Fruit fly (Drosophila melanogaster): ENCODE data around the gene CG32148.

The CG32148 gene

dm6 chr3L:15053251-15053650 lies 30.0 kb downstream of the CG32148 start, which contains the start of gene CG43680:
Gene CG43680, minus strand, starts transcription at chr3L:15053351.
- TF ChIP-seq ap (GFP tag; IDR thresholded peaks at IDR 0.05) (no peak), sens (GFP tag) (peak; percentile 50)

dm6 chr3L:15054035-15054434 lies 30.7 kb downstream of the CG32148 start, which contains the start of gene CG18649:
Gene CG18649, minus strand, starts transcription at chr3L:15054135.
- TF ChIP-seq CG8089 (GFP tag; optimal IDR thresholded peaks at IDR 0.05) (no peak), lab (GFP tag; optimal IDR thresholded peaks at IDR 0.05) (peak; percentile 10), CG6689 (GFP tag; IDR thresholded peaks at IDR 0.05) (0 out of 2 replicates have a peak, but pooled peaks have one; percentile 6), CG6765 (GFP tag; optimal IDR thresholded peaks at IDR 0.05) (peak; percentile 3), ind (GFP tag; optimal IDR thresholded peaks at IDR 0.05) (peak; percentile 29), Rfx (GFP tag; IDR thresholded peaks at IDR 0.05) (peak; percentile 18; the same call in 1 of the 2 replicates)

- TF ChIP-seq Meics (GFP tag; optimal IDR thresholded peaks at IDR 0.05) (peak; percentile 11), bcd (GFP tag; optimal IDR thresholded peaks at IDR 0.05) (no peak)
These were observed 31.2 kb downstream of the CG32148 start, which contains the start of gene EAChm for dm6 chr3L:15054477-15054876. Gene EAChm, plus strand, starts transcription at chr3L:15054777.

dm6 chr3L:15061605-15062004 lies 38.3 kb downstream of the CG32148 start, which contains the start of gene CG13460:
Gene CG13460, minus strand, starts transcription at chr3L:15061705.
- TF ChIP-seq CG8478 (optimal IDR thresholded peaks at IDR 0.05) (no peak), CG12769 (tag; optimal IDR thresholded peaks at IDR 0.05) (no peak), CG8765 (GFP tag; IDR thresholded peaks at IDR 0.05) (no peak), CG7786 (GFP tag; optimal IDR thresholded peaks at IDR 0.05) (no peak), CG12744 (GFP tag; optimal IDR thresholded peaks at IDR 0.05) (no peak), bsh (GFP tag; optimal IDR thresholded peaks at IDR 0.05) (no peak), CG10654 (GFP tag; optimal IDR thresholded peaks at IDR 0.05) (no peak), CG18599 (GFP tag; optimal IDR thresholded peaks at IDR 0.05) (no peak), Adf1 (GFP tag; IDR thresholded peaks at IDR 0.05) (no peak), caup (GFP tag; optimal IDR thresholded peaks at IDR 0.05; ENCODE audit: severe bottlenecking) (no peak), CG14441 (GFP tag; IDR thresholded peaks at IDR 0.05) (no peak), ken (GFP tag; IDR thresholded peaks at IDR 0.05) (no peak), D (optimal IDR thresholded peaks at IDR 0.05) (no peak), D (GFP tag; optimal IDR thresholded peaks at IDR 0.05) (no peak), gem (tag; optimal IDR thresholded peaks at IDR 0.05) (no peak), CG12391 (tag; optimal IDR thresholded peaks at IDR 0.05) (no peak), ewg (GFP tag; optimal IDR thresholded peaks at IDR 0.05) (no peak), gro (GFP tag; optimal IDR thresholded peaks at IDR 0.05) (no peak)

dm6 chr3L:15064877-15065276 lies 41.6 kb downstream of the CG32148 start, which contains the start of gene Sytbeta:
Gene Sytbeta, minus strand, starts transcription at chr3L:15064977.
- 0 out of 3 replicates have a peak, but pooled peaks have one; percentile 33 for TF ChIP-seq CG3726 (GFP tag; IDR thresholded peaks at IDR 0.05)
- 0 out of 3 replicates have a peak, but pooled peaks have one; percentile 15 for TF ChIP-seq CG11093 (GFP tag; IDR thresholded peaks at IDR 0.05)
- TF ChIP-seq ken (GFP tag; IDR thresholded peaks at IDR 0.05) = 0 out of 3 replicates have a peak, but pooled peaks have one; percentile 18
- no peak for TF ChIP-seq dm (GFP tag; optimal IDR thresholded peaks at IDR 0.05)
- TF ChIP-seq CG11456 (GFP tag; IDR thresholded peaks at IDR 0.05) = 0 out of 3 replicates have a peak, but pooled peaks have one; percentile 5
- peak; percentile 62 for TF ChIP-seq Med (GFP tag)
- TF ChIP-seq Deaf1 (tag; optimal IDR thresholded peaks at IDR 0.05) = peak; percentile 89
- TF ChIP-seq trh (GFP tag; optimal IDR thresholded peaks at IDR 0.05) = no peak

Measured in whole organism, embryonic.